Fruit fly (Drosophila melanogaster): Measurements from ENCODE around the gene Vap33.

DNA sequence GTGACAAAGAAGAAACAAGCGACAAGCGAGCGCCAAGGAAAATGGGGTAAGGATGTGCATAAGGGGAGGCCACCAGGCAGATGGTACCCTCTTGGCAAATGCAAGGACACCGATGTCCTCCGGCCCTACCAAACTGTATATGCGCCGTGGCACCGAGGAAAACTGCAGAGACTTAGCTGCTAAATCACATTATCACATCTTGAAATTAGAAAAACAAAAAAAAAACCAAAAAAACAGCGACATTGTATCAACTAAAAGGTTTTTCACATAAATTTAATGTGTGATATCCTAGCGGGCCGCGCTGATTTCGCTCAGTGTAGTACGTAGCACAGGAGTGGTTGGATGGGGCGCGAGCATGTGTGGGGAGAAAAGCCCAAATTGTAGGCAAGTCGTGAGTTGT is 20.3 kb upstream of the Vap33 start:
- TF ChIP-seq rn (GFP tag; IDR thresholded peaks at IDR 0.05) (no peak), EcR (GFP tag; optimal IDR thresholded peaks at IDR 0.05) (no peak), CG17806 (tag; optimal IDR thresholded peaks at IDR 0.05) (no peak), fd96Ca (GFP tag; IDR thresholded peaks at IDR 0.05) (no peak), CG8159 (tag; optimal IDR thresholded peaks at IDR 0.05) (peak; percentile 21), CG32121 (GFP tag; IDR thresholded peaks at IDR 0.05) (no peak), D1 (tag; optimal IDR thresholded peaks at IDR 0.05) (no peak), CG10348 (GFP tag; IDR thresholded peaks at IDR 0.05) (no peak), CG9948 (tag; optimal IDR thresholded peaks at IDR 0.05) (no peak), CG4496 (GFP tag; IDR thresholded peaks at IDR 0.05) (peak; percentile 33; the same call in 1 of the 3 replicates), Ets98B (GFP tag; IDR thresholded peaks at IDR 0.05) (no peak)

Measured in whole organism, pupa.